Worm (Caenorhabditis elegans): ENCODE results near the gene gur-4.
A peak's percentile ranks its signal among the peaks of the same experiment; 100 is the strongest.

Gene gur-4

DNA sequence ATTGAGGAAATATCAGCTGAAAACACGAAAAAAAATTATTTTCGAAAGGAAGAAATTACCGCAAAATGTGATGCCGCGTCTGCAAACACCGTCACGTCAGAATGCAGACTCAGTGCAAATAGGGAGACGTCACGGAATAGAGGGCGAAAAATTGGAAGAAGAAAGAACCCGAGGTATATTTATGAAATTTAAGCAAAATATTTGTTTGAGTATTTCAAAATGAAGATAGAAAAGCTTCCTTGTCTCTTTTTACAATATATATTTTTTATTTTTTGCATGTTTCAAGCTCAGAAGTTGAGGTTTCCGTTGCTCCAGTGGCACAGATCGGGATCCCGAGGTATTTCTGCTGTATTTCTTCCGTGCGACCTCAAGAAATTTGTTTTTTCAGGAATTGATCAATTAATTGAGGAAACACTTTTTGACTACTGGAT, 39.3 kb downstream of the gur-4 start, which contains the start of gene W03H9.2:
Gene W03H9.2 (minus strand): TSS at position 32 of the 431 bp plus-strand sequence.
- TF ChIP-seq lin-38 (GFP tag; IDR thresholded peaks at IDR 0.05) (peak; percentile 80), zfp-3 (GFP tag; conservative IDR thresholded peaks at IDR 0.05) (no peak), dmd-6 (GFP tag; IDR thresholded peaks at IDR 0.05) (peak; percentile 57), tag-97 (GFP tag; IDR thresholded peaks at IDR 0.05) (no peak), lir-3 (tag; optimal IDR thresholded peaks at IDR 0.05) (peak; percentile 41), sdz-12 (GFP tag; optimal IDR thresholded peaks at IDR 0.05) (peak; percentile 62), nhr-102 (tag; optimal IDR thresholded peaks at IDR 0.05) (peak; percentile 36), T20F7.1 (GFP tag; optimal IDR thresholded peaks at IDR 0.05) (no peak), mxl-3 (GFP tag; optimal IDR thresholded peaks at IDR 0.05) (peak; percentile 44), R02D3.7 (tag; optimal IDR thresholded peaks at IDR 0.05) (no peak), nhr-42 (GFP tag; IDR thresholded peaks at IDR 0.05) (peak; percentile 45; the same call in 1 of the 2 replicates), nhr-28 (tag; optimal IDR thresholded peaks at IDR 0.05) (peak; percentile 15), nhr-6 (tag; optimal IDR thresholded peaks at IDR 0.05) (no peak), duxl-1 (tag; optimal IDR thresholded peaks at IDR 0.05; ENCODE audit: poor library complexity) (peak; percentile 25), rbr-2 (tag; optimal IDR thresholded peaks at IDR 0.05) (peak; percentile 65), nhr-77 (tag; optimal IDR thresholded peaks at IDR 0.05) (peak; percentile 75), pha-4 (GFP tag; IDR thresholded peaks at IDR 0.05) (peak; percentile 58; the same call in 1 of the 2 replicates), pha-4 (tag; optimal IDR thresholded peaks at IDR 0.05) (no peak), madf-9 (GFP tag; conservative IDR thresholded peaks at IDR 0.05) (peak; percentile 50; the same call in 1 of the 2 replicates), nhr-48 (tag; optimal IDR thresholded peaks at IDR 0.05) (peak; percentile 4), F37D6.2 (tag; optimal IDR thresholded peaks at IDR 0.05) (peak; percentile 59), fos-1 (tag; optimal IDR thresholded peaks at IDR 0.05) (no peak), dpl-1 (GFP tag; optimal IDR thresholded peaks at IDR 0.05) (peak; percentile 81), hlh-11 (tag; optimal IDR thresholded peaks at IDR 0.05) (peak; percentile 49), F44E2.7 (GFP tag; IDR thresholded peaks at IDR 0.05) (no peak), vab-7 (GFP tag; IDR thresholded peaks at IDR 0.05) (peak; percentile 53; the same call in 1 of the 2 replicates), hmg-1.1 (GFP tag; IDR thresholded peaks at IDR 0.05) (peak; percentile 85), unc-130 (GFP tag; optimal IDR thresholded peaks at IDR 0.05) (peak; percentile 58), ceh-44 (GFP tag; IDR thresholded peaks at IDR 0.05) (peak; percentile 22; the same call in 1 of the 2 replicates), dmd-9 (GFP tag; IDR thresholded peaks at IDR 0.05) (peak; percentile 76), nhr-111 (GFP tag; optimal IDR thresholded peaks at IDR 0.05) (peak; percentile 35), ctbp-1 (GFP tag; IDR thresholded peaks at IDR 0.05) (0 out of 2 replicates have a peak, but pooled peaks have one; percentile 40), hif-1 (tag; optimal IDR thresholded peaks at IDR 0.05) (peak in 1 of 2 experiments; percentile 90), arid-1 (GFP tag; conservative IDR thresholded peaks at IDR 0.05) (0 out of 2 replicates have a peak, but pooled peaks have one; percentile 9), lin-13 (GFP tag; optimal IDR thresholded peaks at IDR 0.05) (peak; percentile 18), lsy-2 (tag; optimal IDR thresholded peaks at IDR 0.05) (peak in 1 of 2 experiments; percentile 71), fkh-10 (GFP tag; optimal IDR thresholded peaks at IDR 0.05) (peak; percentile 61), mes-2 (tag; optimal IDR thresholded peaks at IDR 0.05; ENCODE audit: poor library complexity, severe bottlenecking) (peak; percentile 95), egl-43 (GFP tag; IDR thresholded peaks at IDR 0.05) (0 out of 2 replicates have a peak, but pooled peaks have one; percentile 41), ZK546.5 (tag; optimal IDR thresholded peaks at IDR 0.05) (no peak), daf-16 (GFP tag; optimal IDR thresholded peaks at IDR 0.05) (no peak), daf-16 (tag; optimal IDR thresholded peaks at IDR 0.05) (peak; percentile 9)
